Worm (Caenorhabditis elegans) whole organism, late embryonic: Measurements from ENCODE around the gene W04E12.4.

Experiments used
- ama-1 ChIP-seq: fragments of 150-350 bp; optimal IDR thresholded peaks from 2 replicates; lab custom pipeline; 2014
- hlh-30 ChIP-seq: sonication (generic microtip); optimal IDR thresholded peaks from 2 replicates; lab custom pipeline; 2017; ENCODE audit warnings: antibody characterized with exemption, missing genetic modification characterization, missing compliant biosample characterization; ENCODE audit not compliant: insufficient read depth
- nhr-11 ChIP-seq: fragments of 150-350 bp; optimal IDR thresholded peaks from 2 replicates; lab custom pipeline; 2014; ENCODE audit warnings: missing biosample characterization, missing genetic modification characterization
- pag-3 ChIP-seq: sonication (generic microtip); optimal IDR thresholded peaks from 2 replicates; lab custom pipeline; 2016; ENCODE audit warnings: missing compliant biosample characterization, missing genetic modification characterization, borderline replicate concordance
- tbx-2 ChIP-seq: sonication (generic microtip); optimal IDR thresholded peaks from 2 replicates; lab custom pipeline; 2016; ENCODE audit warnings: missing genetic modification characterization, missing compliant biosample characterization

DNA sequence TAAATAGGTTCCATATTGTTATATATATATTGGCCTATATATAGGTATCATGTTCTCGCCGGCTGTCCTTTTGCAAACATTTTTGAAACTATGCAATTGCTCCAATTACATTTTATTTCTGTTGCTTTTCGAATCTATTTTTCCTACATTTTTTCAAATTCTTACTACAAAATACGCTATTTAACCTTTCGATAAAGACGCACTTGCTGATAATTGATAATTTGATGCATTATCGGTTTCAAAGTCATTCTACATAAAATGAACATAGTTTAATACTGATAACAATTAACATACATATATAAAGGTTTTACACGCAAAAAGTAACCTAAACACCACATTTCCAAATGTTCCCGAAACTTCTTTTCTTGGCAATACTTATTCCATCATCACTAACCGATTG is 45.0 kb downstream of the W04E12.4 start, which contains the start of gene clec-258:
- TF ChIP-seq ama-1 (lab: Kevin White, UChicago) (no peak), pag-3 (tag; lab: Kevin White, UChicago) (no peak), hlh-30 (tag; lab: Kevin White, UChicago) (no peak), nhr-11 (tag; lab: Kevin White, UChicago) (no peak), tbx-2 (no peak)
